Fruit fly (Drosophila melanogaster) whole organism, adult: Measurements from ENCODE around the gene rha.

Experiments used
- CG11617 ChIP-seq: fragments of 200-800 bp; sonication (Bioruptor generic); optimal IDR thresholded peaks from 2 replicates; lab custom pipeline; 2017; ENCODE audit warnings: mild to moderate bottlenecking, missing biosample characterization, missing genetic modification reagents, missing genetic modification characterization
- CG12768 ChIP-seq: fragments of 200-800 bp; sonication (Bioruptor generic); optimal IDR thresholded peaks from 2 replicates; lab custom pipeline; 2017; ENCODE audit warnings: missing biosample characterization, missing genetic modification characterization, mild to moderate bottlenecking, moderate library complexity, missing genetic modification reagents
- CG14711 ChIP-seq: fragments of 200-800 bp; sonication (Bioruptor generic); optimal IDR thresholded peaks from 2 replicates; lab custom pipeline; 2018; ENCODE audit warnings: missing biosample characterization, mild to moderate bottlenecking, missing genetic modification characterization, moderate library complexity
- CG33017 ChIP-seq: fragments of 200-800 bp; sonication (Bioruptor generic); optimal IDR thresholded peaks from 2 replicates; lab custom pipeline; 2018; ENCODE audit warnings: missing biosample characterization, mild to moderate bottlenecking, missing genetic modification characterization, moderate library complexity
- CG5204 ChIP-seq: fragments of 200-800 bp; sonication (Bioruptor generic); optimal IDR thresholded peaks from 2 replicates; lab custom pipeline; 2016; ENCODE audit warnings: missing biosample characterization, missing genetic modification characterization
- CG7045 ChIP-seq: fragments of 200-800 bp; sonication (Bioruptor generic); optimal IDR thresholded peaks from 2 replicates; lab custom pipeline; 2017; ENCODE audit warnings: missing biosample characterization, mild to moderate bottlenecking, missing genetic modification characterization
- Clk ChIP-seq: fragments of 200-800 bp; sonication (Bioruptor generic); optimal IDR thresholded peaks from 2 replicates; lab custom pipeline; 2017; ENCODE audit warnings: missing biosample characterization, missing genetic modification characterization
- Crg-1 ChIP-seq: fragments of 200-800 bp; sonication (Bioruptor generic); optimal IDR thresholded peaks from 2 replicates; lab custom pipeline; 2016; ENCODE audit warnings: missing biosample characterization, missing genetic modification characterization
- Mnt ChIP-seq: fragments of 200-800 bp; sonication (Bioruptor generic); optimal IDR thresholded peaks from 2 replicates; lab custom pipeline; 2016; ENCODE audit warnings: missing biosample characterization, mild to moderate bottlenecking, missing genetic modification characterization
- bab1 ChIP-seq: fragments of 200-800 bp; sonication (Bioruptor generic); optimal IDR thresholded peaks from 3 replicates; lab custom pipeline; 2019; ENCODE audit warnings: missing biosample characterization, mild to moderate bottlenecking, missing genetic modification characterization, moderate library complexity
- cic ChIP-seq: fragments of 200-800 bp; sonication (Bioruptor generic); optimal IDR thresholded peaks from 2 replicates; lab custom pipeline; 2017; ENCODE audit warnings: missing biosample characterization, mild to moderate bottlenecking, missing genetic modification characterization, moderate library complexity
- kay ChIP-seq: fragments of 200-800 bp; sonication (Bioruptor generic); peaks from one replicate; lab custom pipeline; 2016; ENCODE audit warnings: missing biosample characterization, missing genetic modification characterization, borderline replicate concordance
- ovo ChIP-seq: fragments of 200-800 bp; sonication (Bioruptor generic); optimal IDR thresholded peaks from 2 replicates; lab custom pipeline; 2016; ENCODE audit warnings: missing biosample characterization, missing genetic modification characterization
- pad ChIP-seq: fragments of 200-800 bp; sonication (Bioruptor generic); optimal IDR thresholded peaks from 3 replicates; lab custom pipeline; 2017; ENCODE audit warnings: missing biosample characterization, missing genetic modification characterization, mild to moderate bottlenecking, moderate library complexity, missing genetic modification reagents

DNA sequence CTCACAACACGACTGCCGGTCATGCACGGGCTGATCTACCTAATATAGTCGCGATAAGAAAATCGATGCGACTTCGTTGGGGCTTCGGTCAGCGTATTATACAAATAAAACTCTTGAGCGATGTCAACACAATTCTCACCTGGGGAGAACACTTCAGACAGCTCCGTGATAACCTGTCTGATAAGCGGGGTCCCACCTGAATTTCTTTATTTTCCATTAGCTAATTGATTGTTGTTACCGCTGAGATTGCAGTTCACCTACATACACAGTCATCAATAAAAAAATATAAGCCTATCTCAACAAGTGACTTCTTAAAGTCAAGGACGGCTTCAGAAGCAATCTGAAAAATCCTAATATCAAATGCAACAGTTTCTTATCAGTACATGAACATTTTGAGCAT, 6.8 kb downstream of the rha start, which contains the start of gene tobi:
- TF ChIP-seq CG14711 (tag; lab: Kevin White, UChicago) (no peak), kay (GFP tag; lab: Kevin White, UChicago) (no peak), pad (no peak), cic (no peak), Mnt (GFP tag; lab: Kevin White, UChicago) (no peak), Crg-1 (GFP tag; lab: Kevin White, UChicago) (no peak), CG11617 (GFP tag; lab: Kevin White, UChicago) (no peak), CG7045 (no peak), bab1 (no peak), CG12768 (GFP tag; lab: Kevin White, UChicago) (no peak), Clk (GFP tag; lab: Kevin White, UChicago) (no peak), ovo (GFP tag; lab: Kevin White, UChicago) (no peak), CG5204 (GFP tag; lab: Kevin White, UChicago) (no peak), CG33017 (tag; lab: Kevin White, UChicago) (no peak)
